Worm (Caenorhabditis elegans) whole organism, late embryonic: ENCODE results near the gene T10H9.8.

Experiments used
- C08G9.2 ChIP-seq: sonication (generic microtip); optimal IDR thresholded peaks from 2 replicates; lab custom pipeline; 2016; ENCODE audit warnings: mild to moderate bottlenecking, missing genetic modification characterization, moderate library complexity, missing compliant biosample characterization
- K09A11.1 ChIP-seq: sonication (generic microtip); optimal IDR thresholded peaks from 2 replicates; lab custom pipeline; 2017; ENCODE audit warnings: antibody characterized with exemption, mild to moderate bottlenecking, missing genetic modification characterization, missing compliant biosample characterization; ENCODE audit not compliant: insufficient read depth
- ama-1 ChIP-seq: fragments of 150-350 bp; optimal IDR thresholded peaks from 2 replicates; lab custom pipeline; 2014
- ets-4 ChIP-seq: sonication (generic microtip); optimal IDR thresholded peaks from 2 replicates; lab custom pipeline; 2016; ENCODE audit warnings: missing genetic modification characterization, missing compliant biosample characterization
- lin-11 ChIP-seq: fragments of 200-800 bp; sonication (Bioruptor generic); optimal IDR thresholded peaks from 2 replicates; lab custom pipeline; 2018; ENCODE audit warnings: mild to moderate bottlenecking, missing genetic modification characterization, missing compliant biosample characterization
- nfya-1 ChIP-seq: sonication (generic microtip); optimal IDR thresholded peaks from 2 replicates; lab custom pipeline; 2017; ENCODE audit warnings: missing genetic modification characterization, mild to moderate bottlenecking, missing compliant biosample characterization, antibody characterized with exemption, moderate library complexity
- nhr-11 ChIP-seq: fragments of 150-350 bp; optimal IDR thresholded peaks from 2 replicates; lab custom pipeline; 2014; ENCODE audit warnings: missing biosample characterization, missing genetic modification characterization
- pqm-1 ChIP-seq: sonication (generic microtip); optimal IDR thresholded peaks from 2 replicates; lab custom pipeline; 2016; ENCODE audit warnings: missing genetic modification characterization, missing compliant biosample characterization
- sdc-2 ChIP-seq: sonication (generic microtip); optimal IDR thresholded peaks from 2 replicates; lab custom pipeline; 2016; ENCODE audit warnings: missing genotype, missing genetic modification characterization, missing compliant biosample characterization
- sox-4 ChIP-seq: sonication (generic microtip); optimal IDR thresholded peaks from 2 replicates; lab custom pipeline; 2017; ENCODE audit warnings: mild to moderate bottlenecking, missing genetic modification characterization, inconsistent platforms, missing compliant biosample characterization
- tbx-2 ChIP-seq: sonication (generic microtip); optimal IDR thresholded peaks from 2 replicates; lab custom pipeline; 2016; ENCODE audit warnings: missing genetic modification characterization, missing compliant biosample characterization
- unc-55 ChIP-seq: sonication (generic microtip); optimal IDR thresholded peaks from 2 replicates; lab custom pipeline; 2017; ENCODE audit warnings: missing biosample characterization, missing genetic modification reagents, missing genetic modification characterization

ce11 chrV:6683740-6684139 lies 31.6 kb downstream of the T10H9.8 start:
- no peak for TF ChIP-seq sox-4 (tag; lab: Kevin White, UChicago)
- TF ChIP-seq lin-11 (tag; lab: Kevin White, UChicago): no peak
- no peak for TF ChIP-seq K09A11.1
- TF ChIP-seq nfya-1 (tag; lab: Kevin White, UChicago): no peak
- no peak for TF ChIP-seq C08G9.2
- no peak for TF ChIP-seq tbx-2 (tag; lab: Kevin White, UChicago)
- TF ChIP-seq unc-55 (GFP tag; lab: Kevin White, UChicago): no peak
- TF ChIP-seq ets-4 (tag; lab: Kevin White, UChicago): no peak
- TF ChIP-seq sdc-2: no peak
- TF ChIP-seq nhr-11 (tag; lab: Kevin White, UChicago): no peak
- no peak for TF ChIP-seq ama-1 (lab: Kevin White, UChicago)
- TF ChIP-seq pqm-1: no peak
